Fruit fly (Drosophila melanogaster): ENCODE data around the gene bip1.
A peak's percentile ranks its signal among the peaks of the same experiment; 100 is the strongest.

The bip1 gene

dm6 chr3L:8094652-8095129 is 36.2 kb upstream of the bip1 start (continued):
- TF ChIP-seq prd (optimal IDR thresholded peaks at IDR 0.05), result no peak
- TF ChIP-seq prd (GFP tag; IDR thresholded peaks at IDR 0.05), result no peak
- TF ChIP-seq az2 (GFP tag; optimal IDR thresholded peaks at IDR 0.05), result no peak
- TF ChIP-seq CG12659 (GFP tag; optimal IDR thresholded peaks at IDR 0.05), result peak; percentile 2
- TF ChIP-seq NC2α (GFP tag; optimal IDR thresholded peaks at IDR 0.05), result no peak
- TF ChIP-seq Mes4 (GFP tag; optimal IDR thresholded peaks at IDR 0.05), result no peak
- TF ChIP-seq GATAe (GFP tag; conservative IDR thresholded peaks at IDR 0.05), result no peak
- TF ChIP-seq CG4360 (GFP tag; IDR thresholded peaks at IDR 0.05), result no peak
- no peak for TF ChIP-seq CG1602 (GFP tag; optimal IDR thresholded peaks at IDR 0.05)
- TF ChIP-seq CG2116 (GFP tag; optimal IDR thresholded peaks at IDR 0.05), result no peak
- no peak for TF ChIP-seq tap (tag; optimal IDR thresholded peaks at IDR 0.05)
- no peak for TF ChIP-seq Sry-β (GFP tag; optimal IDR thresholded peaks at IDR 0.05)
- TF ChIP-seq so (GFP tag; IDR thresholded peaks at IDR 0.05), result no peak
- TF ChIP-seq Mrtf (GFP tag; IDR thresholded peaks at IDR 0.05), result no peak
- TF ChIP-seq pzg (GFP tag; optimal IDR thresholded peaks at IDR 0.05), result no peak
- no peak for TF ChIP-seq fd64A (GFP tag; optimal IDR thresholded peaks at IDR 0.05)
- TF ChIP-seq B-H2 (GFP tag; optimal IDR thresholded peaks at IDR 0.05), result no peak
- no peak for TF ChIP-seq gro (GFP tag; optimal IDR thresholded peaks at IDR 0.05)
- no peak for TF ChIP-seq sima (GFP tag; optimal IDR thresholded peaks at IDR 0.05)
- no peak for TF ChIP-seq CG17802 (tag; optimal IDR thresholded peaks at IDR 0.05)
- no peak for TF ChIP-seq ranshi (GFP tag; IDR thresholded peaks at IDR 0.05)
- peak; percentile 7 for TF ChIP-seq CG13424 (tag; optimal IDR thresholded peaks at IDR 0.05)
- TF ChIP-seq CG7556 (GFP tag; optimal IDR thresholded peaks at IDR 0.05), result peak; percentile 20
- TF ChIP-seq CG4854 (GFP tag; optimal IDR thresholded peaks at IDR 0.05), result no peak
- TF ChIP-seq pros (GFP tag; optimal IDR thresholded peaks at IDR 0.05), result no peak
- TF ChIP-seq HLH54F (GFP tag; optimal IDR thresholded peaks at IDR 0.05), result no peak
- TF ChIP-seq Dp (GFP tag; optimal IDR thresholded peaks at IDR 0.05), result no peak
- TF ChIP-seq fd3F (GFP tag; optimal IDR thresholded peaks at IDR 0.05), result no peak
- no peak for TF ChIP-seq CG10431 (GFP tag; optimal IDR thresholded peaks at IDR 0.05)
- TF ChIP-seq CG6791 (GFP tag; IDR thresholded peaks at IDR 0.05; ENCODE audit: partially characterized antibody), result no peak
- no peak for TF ChIP-seq CG12236 (GFP tag; optimal IDR thresholded peaks at IDR 0.05)
- TF ChIP-seq tup (GFP tag; optimal IDR thresholded peaks at IDR 0.05), result no peak
- no peak for TF ChIP-seq CG30431 (GFP tag; optimal IDR thresholded peaks at IDR 0.05)
- peak; percentile 59 for TF ChIP-seq grau (tag; optimal IDR thresholded peaks at IDR 0.05)
- peak; percentile 6 for TF ChIP-seq CG17829 (tag; optimal IDR thresholded peaks at IDR 0.05)
- TF ChIP-seq chn (GFP tag; optimal IDR thresholded peaks at IDR 0.05), result no peak
- TF ChIP-seq eve (GFP tag; optimal IDR thresholded peaks at IDR 0.05), result no peak
- TF ChIP-seq klu (GFP tag; IDR thresholded peaks at IDR 0.05), result no peak
- TF ChIP-seq Oli (tag; optimal IDR thresholded peaks at IDR 0.05), result peak; percentile 3
- no peak for TF ChIP-seq unc-4 (GFP tag; IDR thresholded peaks at IDR 0.05; ENCODE audit: partially characterized antibody)
- no peak for TF ChIP-seq gfzf (GFP tag; optimal IDR thresholded peaks at IDR 0.05)
- no peak for TF ChIP-seq CG17612 (GFP tag; IDR thresholded peaks at IDR 0.05)
- TF ChIP-seq CG11695 (GFP tag; IDR thresholded peaks at IDR 0.05), result peak; percentile 20; the same call in 1 of the 3 replicates
- peak; percentile 74 for TF ChIP-seq sd (tag; optimal IDR thresholded peaks at IDR 0.05)
- no peak for TF ChIP-seq Nf-YB (GFP tag; optimal IDR thresholded peaks at IDR 0.05)
- no peak for TF ChIP-seq peb (GFP tag; IDR thresholded peaks at IDR 0.05)
- peak; percentile 41 for TF ChIP-seq CoRest (tag; optimal IDR thresholded peaks at IDR 0.05)
- TF ChIP-seq CG31441 (GFP tag; IDR thresholded peaks at IDR 0.05), result 0 out of 2 replicates have a peak, but pooled peaks have one; percentile 36
- peak; percentile 68 for TF ChIP-seq CG10543 (GFP tag; optimal IDR thresholded peaks at IDR 0.05)
- no peak for TF ChIP-seq bowl (GFP tag; IDR thresholded peaks at IDR 0.05)
- no peak for TF ChIP-seq CG12942 (GFP tag; optimal IDR thresholded peaks at IDR 0.05)
- no peak for TF ChIP-seq CG4730 (GFP tag; IDR thresholded peaks at IDR 0.05)
